Worm (Caenorhabditis elegans) whole organism, L4 larva: ENCODE results near the gene F13A7.1.
"Not testable (repeated sequence)": the region's sequence is repeated elsewhere in the genome, so short reads cannot be mapped to it uniquely, and the experiment has no call there.

ENCODE experiments used
- F10B5.3 ChIP-seq: sonication (generic microtip); optimal IDR thresholded peaks from 2 replicates; lab custom pipeline; 2016; ENCODE audit warnings: mild to moderate bottlenecking, missing genetic modification characterization, missing compliant biosample characterization
- F26F4.8 ChIP-seq: fragments of 200-800 bp; sonication (Bioruptor generic); conservative IDR thresholded peaks from 2 replicates; pipeline ENCODE4 v1.3.6; 2022; ENCODE audit warnings: missing genetic modification characterization, missing compliant biosample characterization
- T26A8.4 ChIP-seq: fragments of 200-800 bp; sonication (Bioruptor generic); IDR thresholded peaks from 2 replicates; pipeline ENCODE4 v1.3.6; 2022; ENCODE audit warnings: missing genetic modification characterization, missing compliant biosample characterization
- Y105C5A.15 ChIP-seq: fragments of 200-800 bp; sonication (Bioruptor generic); IDR thresholded peaks from 2 replicates; pipeline ENCODE4 v1.3.6; 2022; ENCODE audit warnings: missing genetic modification characterization, missing compliant biosample characterization
- ZK337.2 ChIP-seq: fragments of 200-800 bp; sonication (Bioruptor generic); IDR thresholded peaks from 2 replicates; pipeline ENCODE4 v1.3.6; 2022; ENCODE audit warnings: missing genetic modification reagents, missing genetic modification characterization, missing compliant biosample characterization
- aha-1 ChIP-seq: fragments of 150-350 bp; peaks from one replicate; lab custom pipeline; 2014; ENCODE audit warnings: missing biosample characterization, missing genetic modification characterization
- arid-1 ChIP-seq: fragments of 200-800 bp; sonication (Bioruptor generic); conservative IDR thresholded peaks from 2 replicates; pipeline ENCODE4 v1.3.6; 2022; ENCODE audit warnings: missing genetic modification reagents, missing genetic modification characterization, missing compliant biosample characterization
- daf-12 ChIP-seq: fragments of 150-350 bp; optimal IDR thresholded peaks from 2 replicates; lab custom pipeline; 2014; ENCODE audit warnings: missing biosample characterization, missing genetic modification reagents, missing genetic modification characterization
- daf-16 ChIP-seq, 3 experiments: sonication (generic microtip); optimal IDR thresholded peaks; 2 replicates each; lab custom pipeline; 2016 to 2017; ENCODE audit warnings: missing genetic modification characterization in 3 of 3, missing genetic modification reagents in 3 of 3, mild to moderate bottlenecking in 2 of 3, missing compliant biosample characterization in 2 of 3, missing biosample characterization in 1 of 3, moderate library complexity in 1 of 3
- dmd-6 ChIP-seq: fragments of 200-800 bp; sonication (Bioruptor generic); IDR thresholded peaks from 2 replicates; pipeline ENCODE4 v1.3.6; 2022; ENCODE audit warnings: missing genetic modification reagents, missing genetic modification characterization, missing compliant biosample characterization
- dve-1 ChIP-seq: sonication (generic microtip); optimal IDR thresholded peaks from 2 replicates; lab custom pipeline; 2017; ENCODE audit warnings: antibody characterized with exemption, mild to moderate bottlenecking, missing genetic modification characterization, missing compliant biosample characterization; ENCODE audit not compliant: insufficient read depth
- egl-43 ChIP-seq: fragments of 200-800 bp; sonication (Bioruptor generic); IDR thresholded peaks from 2 replicates; pipeline ENCODE4 v1.3.6; 2022; ENCODE audit warnings: missing genetic modification reagents, missing genetic modification characterization, missing compliant biosample characterization
- hlh-11 ChIP-seq: fragments of 200-800 bp; sonication (Bioruptor generic); optimal IDR thresholded peaks from 2 replicates; lab custom pipeline; 2018; ENCODE audit warnings: mild to moderate bottlenecking, missing genetic modification characterization, missing compliant biosample characterization
- hlh-30 ChIP-seq: sonication (generic microtip); optimal IDR thresholded peaks from 2 replicates; lab custom pipeline; 2017; ENCODE audit warnings: antibody characterized with exemption, mild to moderate bottlenecking, missing genetic modification characterization, missing compliant biosample characterization; ENCODE audit not compliant: insufficient read depth
- lim-7 ChIP-seq: fragments of 200-800 bp; sonication (Bioruptor generic); IDR thresholded peaks from 2 replicates; pipeline ENCODE4 v1.3.6; 2022; ENCODE audit warnings: missing genetic modification characterization, missing compliant biosample characterization
- lin-38 ChIP-seq: fragments of 200-800 bp; sonication (Bioruptor generic); IDR thresholded peaks from 2 replicates; pipeline ENCODE4 v1.3.6; 2022; ENCODE audit warnings: missing genetic modification reagents, missing genetic modification characterization, missing compliant biosample characterization
- mdt-29 ChIP-seq: fragments of 200-800 bp; sonication (Bioruptor generic); IDR thresholded peaks from 2 replicates; pipeline ENCODE4 v1.3.6; 2022; ENCODE audit warnings: missing genetic modification reagents, missing genetic modification characterization, missing compliant biosample characterization
- nhr-102 ChIP-seq: sonication (generic microtip); optimal IDR thresholded peaks from 2 replicates; lab custom pipeline; 2016; ENCODE audit warnings: mild to moderate bottlenecking, missing genetic modification characterization, moderate library complexity, missing compliant biosample characterization
- nhr-25 ChIP-seq: sonication (generic microtip); optimal IDR thresholded peaks from 2 replicates; lab custom pipeline; 2017; ENCODE audit warnings: missing genetic modification characterization, mild to moderate bottlenecking, missing compliant biosample characterization, antibody characterized with exemption, moderate library complexity, borderline replicate concordance; ENCODE audit not compliant: insufficient read depth
- nhr-48 ChIP-seq: sonication (generic microtip); optimal IDR thresholded peaks from 2 replicates; lab custom pipeline; 2016; ENCODE audit warnings: mild to moderate bottlenecking, missing genetic modification characterization, missing compliant biosample characterization
- pha-4 ChIP-seq, 2 experiments: fragments of 150-350 bp in 1 of 2; fragments of 200-800 bp in 1 of 2; sonication (Bioruptor generic) in 1 of 2; IDR thresholded peaks in 1 of 2; optimal IDR thresholded peaks in 1 of 2; 2 replicates each; pipeline versions ENCODE4 v1.3.6 to Lab custom; 2014 to 2022; ENCODE audit warnings: missing genetic modification characterization in 2 of 2, missing genetic modification reagents in 2 of 2, missing biosample characterization in 1 of 2, missing compliant biosample characterization in 1 of 2
- php-3 ChIP-seq: fragments of 200-800 bp; sonication (Bioruptor generic); IDR thresholded peaks from 2 replicates; pipeline ENCODE4 v1.3.6; 2022; ENCODE audit warnings: missing genetic modification reagents, missing genetic modification characterization, missing compliant biosample characterization
- set-16 ChIP-seq: fragments of 200-800 bp; sonication (Bioruptor generic); IDR thresholded peaks from 2 replicates; pipeline ENCODE4 v1.3.6; 2022; ENCODE audit warnings: missing genetic modification reagents, missing genetic modification characterization, missing compliant biosample characterization
- snpc-1.2 ChIP-seq: fragments of 200-800 bp; sonication (Bioruptor generic); IDR thresholded peaks from 2 replicates; pipeline ENCODE4 v1.3.6; 2022; ENCODE audit warnings: missing genetic modification reagents, missing genetic modification characterization, missing compliant biosample characterization
- snpc-4 ChIP-seq: fragments of 150-350 bp; optimal IDR thresholded peaks from 2 replicates; lab custom pipeline; 2014; ENCODE audit warnings: missing biosample characterization, missing genetic modification characterization
- tra-1 ChIP-seq: fragments of 200-800 bp; sonication (Bioruptor generic); IDR thresholded peaks from 2 replicates; pipeline ENCODE4 v1.3.6; 2022; ENCODE audit warnings: missing genetic modification reagents, missing genetic modification characterization, missing compliant biosample characterization
- unc-130 ChIP-seq: sonication (generic microtip); optimal IDR thresholded peaks from 2 replicates; lab custom pipeline; 2016; ENCODE audit warnings: missing genetic modification reagents, missing genetic modification characterization, missing compliant biosample characterization
- vab-7 ChIP-seq: fragments of 200-800 bp; sonication (Bioruptor generic); IDR thresholded peaks from 2 replicates; pipeline ENCODE4 v1.3.6; 2022; ENCODE audit warnings: missing genetic modification reagents, missing genetic modification characterization, missing compliant biosample characterization
- zip-11 ChIP-seq: fragments of 200-800 bp; sonication (Bioruptor generic); IDR thresholded peaks from 2 replicates; pipeline ENCODE4 v1.3.6; 2022; ENCODE audit warnings: missing genetic modification characterization, missing compliant biosample characterization

F13A7.1 gene

DNA sequence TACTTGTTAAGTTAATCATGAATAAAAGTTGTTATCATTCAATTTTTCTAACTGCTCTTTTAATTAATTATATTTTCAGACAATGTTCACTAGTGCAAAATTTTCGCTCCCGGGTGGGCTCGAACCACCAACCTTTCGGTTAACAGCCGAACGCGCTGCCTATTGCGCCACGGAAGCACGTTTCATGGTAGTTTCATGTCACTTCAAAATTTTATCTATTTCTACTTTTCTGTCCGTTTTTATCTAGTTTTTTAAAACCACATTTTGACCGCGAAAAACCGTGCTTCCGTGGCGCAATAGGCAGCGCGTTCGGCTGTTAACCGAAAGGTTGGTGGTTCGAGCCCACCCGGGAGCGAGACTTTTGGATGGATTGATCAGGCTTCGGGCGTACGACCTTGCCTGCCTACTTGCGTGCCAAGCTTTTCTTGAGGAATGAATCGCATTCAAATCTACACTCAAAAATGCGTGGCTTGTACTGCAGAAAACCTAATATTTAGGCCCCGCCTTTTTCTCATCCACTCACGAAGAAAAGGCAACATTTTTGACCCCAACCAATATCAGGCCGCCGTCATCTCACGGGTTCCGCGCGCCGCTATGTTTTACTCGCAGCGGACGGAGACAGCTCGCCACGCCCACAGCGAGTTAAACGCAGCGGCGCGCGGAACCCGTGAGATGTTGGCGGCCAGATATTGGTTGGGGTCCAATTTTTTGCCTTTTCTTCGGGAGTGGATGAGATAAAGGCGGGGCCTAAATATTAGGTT lies 36.1 kb downstream of the F13A7.1 start:
- TF ChIP-seq dmd-6, result peak; percentile 43; the same call in 1 of the 2 replicates
- peak; percentile 10 for TF ChIP-seq hlh-11 (tag; lab: Kevin White, UChicago)
- peak; percentile 26; the same call in 1 of the 2 replicates for TF ChIP-seq lim-7 (GFP tag; lab: Robert Waterston, UW)
- peak; percentile 51; the same call in 1 of the 2 replicates for TF ChIP-seq mdt-29
- 0 out of 2 replicates have a peak, but pooled peaks have one; percentile 12 for TF ChIP-seq T26A8.4 (GFP tag; lab: Robert Waterston, UW)
- peak; percentile 63 for TF ChIP-seq egl-43 (GFP tag; lab: Robert Waterston, UW)
- TF ChIP-seq daf-16 (GFP tag; optimal IDR thresholded peaks at IDR 0.05; lab: Kevin White, UChicago), result not testable (repeated sequence)
- peak; percentile 24 for TF ChIP-seq daf-16 (tag; optimal IDR thresholded peaks at IDR 0.05; lab: Kevin White, UChicago)
- peak; percentile 14 for TF ChIP-seq hlh-30 (tag; lab: Kevin White, UChicago)
- peak; percentile 9 for TF ChIP-seq nhr-102 (tag; lab: Kevin White, UChicago)
- TF ChIP-seq set-16 (GFP tag; lab: Robert Waterston, UW), result peak; percentile 66
- peak; percentile 27 for TF ChIP-seq dve-1 (tag; lab: Kevin White, UChicago)
- TF ChIP-seq aha-1 (tag; lab: Kevin White, UChicago), result peak; percentile 92

DNA sequence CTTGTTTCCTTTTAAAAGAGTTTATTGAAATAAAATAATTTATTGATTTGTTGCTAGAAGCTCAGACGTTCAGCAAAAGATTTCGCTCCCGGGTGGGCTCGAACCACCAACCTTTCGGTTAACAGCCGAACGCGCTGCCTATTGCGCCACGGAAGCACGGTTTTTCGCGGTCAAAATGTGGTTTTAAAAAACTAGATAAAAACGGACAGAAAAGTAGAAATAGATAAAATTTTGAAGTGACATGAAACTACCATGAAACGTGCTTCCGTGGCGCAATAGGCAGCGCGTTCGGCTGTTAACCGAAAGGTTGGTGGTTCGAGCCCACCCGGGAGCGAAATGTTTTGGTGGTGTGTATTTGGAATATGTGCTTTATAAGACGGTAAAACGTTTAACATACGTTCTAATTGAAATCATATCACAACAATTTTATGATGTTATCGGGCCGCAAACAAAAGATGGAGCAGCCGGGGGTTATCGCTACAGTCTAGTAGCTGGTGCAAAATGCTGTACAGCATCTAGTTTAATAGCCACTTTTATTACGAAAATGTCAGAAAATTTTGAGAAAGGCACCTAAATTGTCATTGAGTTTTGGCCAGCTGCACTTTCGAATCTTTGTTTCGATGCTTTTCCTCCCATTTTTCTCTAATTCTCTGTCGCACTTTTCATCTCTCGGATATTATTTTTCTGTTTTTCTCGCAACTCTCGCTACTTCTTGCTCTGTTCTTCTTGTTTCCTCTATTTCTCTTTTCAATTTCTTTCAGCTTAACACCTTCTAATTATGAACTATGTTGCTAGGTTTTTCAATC lies 39.3 kb downstream of the F13A7.1 start, which contains the start of gene slc-9B.2:
slc-9B.2 (plus strand) TSS at position 756 of the 806 bp plus-strand sequence.
- TF ChIP-seq daf-16 (GFP tag; optimal IDR thresholded peaks at IDR 0.05; lab: Kevin White, UChicago); pha-4 (tag; optimal IDR thresholded peaks at IDR 0.05; lab: Kevin White, UChicago): not testable (repeated sequence)
- TF ChIP-seq daf-16 (tag; optimal IDR thresholded peaks at IDR 0.05; lab: Kevin White, UChicago) (peak; percentile 73), Y105C5A.15 (GFP tag; lab: Robert Waterston, UW) (0 out of 2 replicates have a peak, but pooled peaks have one; percentile 60), unc-130 (GFP tag; lab: Kevin White, UChicago) (peak; percentile 1), nhr-102 (tag; lab: Kevin White, UChicago) (peak; percentile 44), snpc-1.2 (GFP tag; lab: Robert Waterston, UW) (peak; percentile 76), hlh-30 (tag; lab: Kevin White, UChicago) (peak; percentile 8), ZK337.2 (GFP tag; lab: Robert Waterston, UW) (0 out of 2 replicates have a peak, but pooled peaks have one; percentile 39), F26F4.8 (GFP tag; lab: Robert Waterston, UW) (0 out of 2 replicates have a peak, but pooled peaks have one; percentile 37), pha-4 (GFP tag; IDR thresholded peaks at IDR 0.05; lab: Robert Waterston, UW) (peak; percentile 68; the same call in 1 of the 2 replicates), zip-11 (GFP tag; lab: Robert Waterston, UW) (0 out of 2 replicates have a peak, but pooled peaks have one; percentile 26), lin-38 (GFP tag; lab: Robert Waterston, UW) (peak; percentile 58), php-3 (GFP tag; lab: Robert Waterston, UW) (peak; percentile 86), vab-7 (peak; percentile 54; the same call in 1 of the 2 replicates), dmd-6 (peak; percentile 66), arid-1 (GFP tag; lab: Robert Waterston, UW) (0 out of 2 replicates have a peak, but pooled peaks have one; percentile 57), tra-1 (GFP tag; lab: Robert Waterston, UW) (0 out of 2 replicates have a peak, but pooled peaks have one; percentile 55), lim-7 (GFP tag; lab: Robert Waterston, UW) (peak; percentile 65), nhr-48 (tag; lab: Kevin White, UChicago) (peak; percentile 72), aha-1 (tag; lab: Kevin White, UChicago) (peak; percentile 15), dve-1 (tag; lab: Kevin White, UChicago) (peak; percentile 38), hlh-11 (tag; lab: Kevin White, UChicago) (peak; percentile 39)

DNA sequence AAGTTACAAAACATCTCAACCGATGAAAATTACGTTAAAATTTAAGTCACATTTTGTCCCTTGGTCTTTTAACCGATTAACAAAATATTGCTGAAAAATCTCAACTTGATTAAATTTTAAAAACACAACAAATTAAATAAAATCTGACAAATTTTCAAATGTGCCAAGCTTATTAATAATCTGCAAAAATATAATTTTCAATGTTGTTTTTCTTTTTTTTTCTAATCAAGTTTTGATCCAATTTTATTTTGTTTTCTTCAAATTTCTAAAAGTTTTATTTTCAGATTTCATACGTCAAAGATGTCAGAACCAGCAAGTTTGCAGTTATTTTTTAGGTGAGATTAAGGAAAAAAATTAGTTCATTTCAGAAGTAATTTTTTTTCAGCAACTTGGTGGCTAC lies 41.4 kb downstream of the F13A7.1 start, which contains the start of gene srw-87:
srw-87 (plus strand) TSS at position 301 of the 400 bp plus-strand sequence.
- no peak for TF ChIP-seq snpc-4 (tag; lab: Kevin White, UChicago)
- TF ChIP-seq nhr-25 (tag; lab: Kevin White, UChicago), result no peak
- no peak for TF ChIP-seq daf-12 (tag; lab: Kevin White, UChicago)
- no peak for TF ChIP-seq dve-1 (tag; lab: Kevin White, UChicago)
- no peak for TF ChIP-seq F10B5.3 (tag; lab: Kevin White, UChicago)
